Fruit fly (Drosophila melanogaster) whole organism, embryonic: Measurements from ENCODE around the gene Mlc2.

Source experiments
- Antp ChIP-seq: fragments of 200-800 bp; sonication (Bioruptor generic); optimal IDR thresholded peaks from 3 replicates; lab custom pipeline; 2016; ENCODE audit warnings: missing biosample characterization, missing genetic modification characterization
- Atf3 ChIP-seq: fragments of 200-800 bp; sonication (Bioruptor generic); optimal IDR thresholded peaks from 3 replicates; lab custom pipeline; 2016; ENCODE audit warnings: missing biosample characterization, missing genetic modification characterization
- CG10147 ChIP-seq: fragments of 200-800 bp; sonication (Bioruptor generic); optimal IDR thresholded peaks from 2 replicates; lab custom pipeline; 2019; ENCODE audit warnings: missing biosample characterization, mild to moderate bottlenecking, missing genetic modification characterization, moderate library complexity
- CG10209 ChIP-seq: fragments of 200-800 bp; sonication (Bioruptor generic); optimal IDR thresholded peaks from 3 replicates; lab custom pipeline; 2017; ENCODE audit warnings: missing biosample characterization, mild to moderate bottlenecking, missing genetic modification characterization, missing genetic modification reagents
- CG11456 ChIP-seq: fragments of 200-800 bp; sonication (Bioruptor generic); IDR thresholded peaks from 3 replicates; pipeline ENCODE4 v1.3.6; 2022; ENCODE audit warnings: missing biosample characterization, missing genetic modification characterization
- CG12155 ChIP-seq: fragments of 200-800 bp; sonication (Bioruptor generic); optimal IDR thresholded peaks from 3 replicates; lab custom pipeline; 2016; ENCODE audit warnings: missing biosample characterization, missing genetic modification characterization
- CG14710 ChIP-seq: fragments of 200-800 bp; sonication (Bioruptor generic); optimal IDR thresholded peaks from 3 replicates; lab custom pipeline; 2019; ENCODE audit warnings: missing biosample characterization, mild to moderate bottlenecking, missing genetic modification characterization, moderate library complexity
- CG14860 ChIP-seq: fragments of 200-800 bp; sonication (Bioruptor generic); IDR thresholded peaks from 3 replicates; pipeline ENCODE4 v1.3.6; 2022; ENCODE audit warnings: missing biosample characterization, missing genetic modification characterization; ENCODE audit not compliant: partially characterized antibody
- CG1529 ChIP-seq: fragments of 200-800 bp; sonication (Bioruptor generic); optimal IDR thresholded peaks from 3 replicates; lab custom pipeline; 2018; ENCODE audit warnings: missing biosample characterization, missing genetic modification characterization
- CG1647 ChIP-seq: fragments of 200-800 bp; sonication (Bioruptor generic); optimal IDR thresholded peaks from 3 replicates; lab custom pipeline; 2016; ENCODE audit warnings: missing biosample characterization, missing genetic modification characterization
- CG17359 ChIP-seq: fragments of 200-800 bp; sonication (Bioruptor generic); optimal IDR thresholded peaks from 3 replicates; lab custom pipeline; 2018; ENCODE audit warnings: missing biosample characterization, mild to moderate bottlenecking, missing genetic modification characterization, moderate library complexity
- CG30020 ChIP-seq: fragments of 200-800 bp; optimal IDR thresholded peaks from 2 replicates; lab custom pipeline; 2019; ENCODE audit warnings: missing biosample characterization, mild to moderate bottlenecking, missing genetic modification characterization, moderate library complexity
- CG6175 ChIP-seq: fragments of 200-800 bp; sonication (Bioruptor generic); IDR thresholded peaks from 3 replicates; pipeline ENCODE4 v1.3.6; 2022; ENCODE audit warnings: missing biosample characterization, missing genetic modification characterization
- CG6272 ChIP-seq: fragments of 200-800 bp; sonication (Bioruptor generic); IDR thresholded peaks from 2 replicates; pipeline ENCODE4 v1.3.6; 2022; ENCODE audit warnings: missing biosample characterization, missing genetic modification characterization
- CG9797 ChIP-seq: fragments of 200-800 bp; sonication (Bioruptor generic); optimal IDR thresholded peaks from 3 replicates; lab custom pipeline; 2018; ENCODE audit warnings: missing biosample characterization, mild to moderate bottlenecking, missing genetic modification characterization
- D19A ChIP-seq: fragments of 200-800 bp; optimal IDR thresholded peaks from 3 replicates; lab custom pipeline; 2019; ENCODE audit warnings: missing biosample characterization, mild to moderate bottlenecking, missing genetic modification characterization, moderate library complexity
- HLH54F ChIP-seq: fragments of 200-800 bp; sonication (Bioruptor generic); optimal IDR thresholded peaks from 3 replicates; lab custom pipeline; 2016; ENCODE audit warnings: missing biosample characterization, missing genetic modification characterization
- NFAT ChIP-seq: fragments of 200-800 bp; sonication (Bioruptor generic); IDR thresholded peaks from 2 replicates; pipeline ENCODE4 v1.3.6; 2022; ENCODE audit warnings: missing biosample characterization, missing genetic modification characterization
- Oli ChIP-seq: fragments of 200-800 bp; sonication (Bioruptor generic); optimal IDR thresholded peaks from 2 replicates; lab custom pipeline; 2018; ENCODE audit warnings: missing biosample characterization, mild to moderate bottlenecking, missing genetic modification characterization, moderate library complexity
- Optix ChIP-seq: fragments of 200-800 bp; sonication (Bioruptor generic); IDR thresholded peaks from 3 replicates; pipeline ENCODE4 v1.3.6; 2022; ENCODE audit warnings: missing biosample characterization, missing genetic modification characterization
- Sox102F ChIP-seq: fragments of 200-800 bp; sonication (Bioruptor generic); optimal IDR thresholded peaks from 2 replicates; lab custom pipeline; 2018; ENCODE audit warnings: missing biosample characterization, mild to moderate bottlenecking, missing genetic modification characterization, moderate library complexity
- TFAM ChIP-seq: fragments of 200-800 bp; sonication (Bioruptor generic); optimal IDR thresholded peaks from 2 replicates; lab custom pipeline; 2017; ENCODE audit warnings: missing biosample characterization, missing genetic modification characterization, inconsistent platforms
- Trl ChIP-seq, 3 experiments: fragments of >200 bp in 2 of 3; fragments of 200-800 bp in 1 of 3; sonication (Bioruptor generic) in 1 of 3; optimal IDR thresholded peaks; 2 replicates in 1 of 3; 3 replicates in 2 of 3; lab custom pipeline; 2016 to 2017; ENCODE audit warnings: missing biosample characterization in 1 of 3, missing genetic modification characterization in 1 of 3
- ap ChIP-seq: fragments of 200-800 bp; sonication (Bioruptor generic); IDR thresholded peaks from 2 replicates; pipeline ENCODE4 v1.3.6; 2022; ENCODE audit warnings: missing biosample characterization, missing genetic modification characterization
- bcd ChIP-seq: fragments of 200-800 bp; sonication (Bioruptor generic); optimal IDR thresholded peaks from 2 replicates; lab custom pipeline; 2017; ENCODE audit warnings: missing biosample characterization, mild to moderate bottlenecking, missing genetic modification characterization
- crp ChIP-seq, 2 experiments: fragments of 200-800 bp; sonication (Bioruptor generic); optimal IDR thresholded peaks; 2 replicates in 1 of 2; 3 replicates in 1 of 2; lab custom pipeline; 2017; ENCODE audit warnings: missing biosample characterization in 2 of 2, missing genetic modification characterization in 2 of 2, mild to moderate bottlenecking in 1 of 2, moderate library complexity in 1 of 2
- danr ChIP-seq: fragments of 200-800 bp; sonication (Bioruptor generic); IDR thresholded peaks from 2 replicates; pipeline ENCODE4 v1.3.6; 2022; ENCODE audit warnings: missing biosample characterization, missing genetic modification characterization
- dati ChIP-seq: fragments of 200-800 bp; sonication (Bioruptor generic); IDR thresholded peaks from 2 replicates; pipeline ENCODE4 v1.3.6; 2022; ENCODE audit warnings: missing biosample characterization, missing genetic modification characterization
- dm ChIP-seq: fragments of 200-800 bp; sonication (Bioruptor generic); optimal IDR thresholded peaks from 3 replicates; lab custom pipeline; 2016; ENCODE audit warnings: missing biosample characterization, missing genetic modification characterization
- dmrt99B ChIP-seq: fragments of 200-800 bp; sonication (Bioruptor generic); optimal IDR thresholded peaks from 2 replicates; lab custom pipeline; 2018; ENCODE audit warnings: missing biosample characterization, mild to moderate bottlenecking, missing genetic modification characterization, moderate library complexity
- esg ChIP-seq: fragments of 200-800 bp; sonication (Bioruptor generic); conservative IDR thresholded peaks from 2 replicates; pipeline ENCODE4 v1.3.6; 2022; ENCODE audit warnings: missing biosample characterization, missing genetic modification characterization
- gsb ChIP-seq: fragments of 200-800 bp; sonication (Bioruptor generic); IDR thresholded peaks from 2 replicates; pipeline ENCODE4 v1.3.6; 2022; ENCODE audit warnings: missing biosample characterization, missing genetic modification characterization
- ham ChIP-seq: fragments of 200-800 bp; sonication (Bioruptor generic); IDR thresholded peaks from 2 replicates; pipeline ENCODE4 v1.3.6; 2022; ENCODE audit warnings: missing biosample characterization, missing genetic modification characterization
- hkb ChIP-seq, 2 experiments: fragments of 200-800 bp in 1 of 2; fragments of >200 bp in 1 of 2; sonication (Bioruptor generic) in 1 of 2; IDR thresholded peaks in 1 of 2; optimal IDR thresholded peaks in 1 of 2; 2 replicates each; pipeline versions ENCODE4 v1.3.6 to Lab custom; 2017 to 2022; ENCODE audit warnings: missing biosample characterization in 1 of 2, missing genetic modification characterization in 1 of 2
- hth ChIP-seq: fragments of >200 bp; optimal IDR thresholded peaks from 2 replicates; lab custom pipeline; 2017; ENCODE audit warnings: inconsistent platforms
- kni ChIP-seq: fragments of 200-800 bp; sonication (Bioruptor generic); optimal IDR thresholded peaks from 3 replicates; lab custom pipeline; 2017; ENCODE audit warnings: mild to moderate bottlenecking, missing biosample characterization, missing genetic modification reagents, missing genetic modification characterization
- lbe ChIP-seq: fragments of 200-800 bp; sonication (Bioruptor generic); optimal IDR thresholded peaks from 2 replicates; lab custom pipeline; 2016; ENCODE audit warnings: missing biosample characterization, mild to moderate bottlenecking, missing genetic modification characterization
- nerfin-2 ChIP-seq: fragments of 200-800 bp; sonication (Bioruptor generic); IDR thresholded peaks from 2 replicates; pipeline ENCODE4 v1.3.6; 2022; ENCODE audit warnings: missing biosample characterization, missing genetic modification characterization; ENCODE audit not compliant: partially characterized antibody
- pho ChIP-seq: fragments of 200-800 bp; sonication (Bioruptor generic); optimal IDR thresholded peaks from 2 replicates; lab custom pipeline; 2016; ENCODE audit warnings: missing biosample characterization, missing genetic modification characterization
- phol ChIP-seq: fragments of 200-800 bp; sonication (Bioruptor generic); optimal IDR thresholded peaks from 3 replicates; lab custom pipeline; 2018; ENCODE audit warnings: missing biosample characterization, mild to moderate bottlenecking, missing genetic modification characterization, moderate library complexity
- sd ChIP-seq: fragments of 200-800 bp; sonication (Bioruptor generic); optimal IDR thresholded peaks from 3 replicates; lab custom pipeline; 2018; ENCODE audit warnings: missing biosample characterization, mild to moderate bottlenecking, missing genetic modification characterization, moderate library complexity
- sens ChIP-seq: fragments of 200-800 bp; sonication (Bioruptor generic); peaks from one replicate; lab custom pipeline; 2016; ENCODE audit warnings: missing biosample characterization, missing genetic modification characterization
- sens-2 ChIP-seq: fragments of 200-800 bp; sonication (Bioruptor generic); IDR thresholded peaks from 2 replicates; pipeline ENCODE4 v1.3.6; 2022; ENCODE audit warnings: missing biosample characterization, missing genetic modification characterization
- slbo ChIP-seq: fragments of 200-800 bp; sonication (Bioruptor generic); IDR thresholded peaks from 2 replicates; pipeline ENCODE4 v1.3.6; 2022; ENCODE audit warnings: missing biosample characterization, missing genetic modification characterization
- sob ChIP-seq: fragments of 200-800 bp; sonication (Bioruptor generic); IDR thresholded peaks from 2 replicates; pipeline ENCODE4 v1.3.6; 2022; ENCODE audit warnings: missing biosample characterization, missing genetic modification characterization
- tin ChIP-seq: fragments of 200-800 bp; sonication (Bioruptor generic); optimal IDR thresholded peaks from 3 replicates; lab custom pipeline; 2016; ENCODE audit warnings: missing biosample characterization, missing genetic modification characterization
- unc-4 ChIP-seq: fragments of 200-800 bp; sonication (Bioruptor generic); IDR thresholded peaks from 2 replicates; pipeline ENCODE4 v1.3.6; 2022; ENCODE audit warnings: missing biosample characterization, missing genetic modification characterization; ENCODE audit not compliant: partially characterized antibody
- wor ChIP-seq: fragments of 200-800 bp; sonication (Bioruptor generic); IDR thresholded peaks from 2 replicates; pipeline ENCODE4 v1.3.6; 2022; ENCODE audit warnings: missing biosample characterization, missing genetic modification characterization

The Mlc2 gene

dm6 chr3R:30203104-30203986 is 29.0 kb upstream of the Mlc2 start (continued):
- peak; percentile 76 for TF ChIP-seq CG30020 (tag; lab: Kevin White, UChicago)
- TF ChIP-seq hkb (optimal IDR thresholded peaks at IDR 0.05; lab: Kevin White, UChicago), result no peak
- peak; percentile 99 for TF ChIP-seq hkb (GFP tag; IDR thresholded peaks at IDR 0.05; lab: Robert Waterston, UW)
- peak; percentile 65; the same call in 1 of the 2 replicates for TF ChIP-seq dati
- TF ChIP-seq CG6175 (GFP tag; lab: Robert Waterston, UW), result peak; percentile 62; the same call in 2 of the 3 replicates
- peak; percentile 94 for TF ChIP-seq Sox102F (GFP tag; lab: Kevin White, UChicago)
- TF ChIP-seq sob (GFP tag; lab: Robert Waterston, UW), result peak; percentile 94
- peak; percentile 95 for TF ChIP-seq CG14710 (tag; lab: Kevin White, UChicago)
- peak in 1 of 2 experiments; percentile 46 for TF ChIP-seq crp (GFP tag; optimal IDR thresholded peaks at IDR 0.05; lab: Kevin White, UChicago)
- peak; percentile 98 for TF ChIP-seq CG17359 (tag; lab: Kevin White, UChicago)
- TF ChIP-seq ap (GFP tag; lab: Robert Waterston, UW), result peak; percentile 96
- TF ChIP-seq nerfin-2, result no peak
- peak; percentile 99 for TF ChIP-seq Antp
- peak; percentile 85 for TF ChIP-seq gsb (GFP tag; lab: Robert Waterston, UW)
- 0 out of 2 replicates have a peak, but pooled peaks have one; percentile 3 for TF ChIP-seq unc-4 (GFP tag; lab: Robert Waterston, UW)
- no peak for TF ChIP-seq CG14860 (GFP tag; lab: Robert Waterston, UW)
- TF ChIP-seq CG1529 (GFP tag; lab: Kevin White, UChicago), result peak; percentile 74
- TF ChIP-seq hth (lab: Kevin White, UChicago), result no peak
- peak; percentile 92 for TF ChIP-seq wor
- peak; percentile 97 for TF ChIP-seq esg (GFP tag; lab: Robert Waterston, UW)
- TF ChIP-seq pho (GFP tag; lab: Kevin White, UChicago), result peak; percentile 95
- TF ChIP-seq bcd (GFP tag; lab: Kevin White, UChicago), result peak; percentile 98
- TF ChIP-seq CG1647 (GFP tag; lab: Kevin White, UChicago), result peak; percentile 97
- peak; percentile 98 for TF ChIP-seq Optix (GFP tag; lab: Robert Waterston, UW)
- TF ChIP-seq dmrt99B (tag; lab: Kevin White, UChicago), result peak; percentile 97
- peak; percentile 83 for TF ChIP-seq NFAT (GFP tag; lab: Robert Waterston, UW)
- TF ChIP-seq CG6272 (GFP tag; lab: Robert Waterston, UW), result peak; percentile 84
- TF ChIP-seq sens-2 (GFP tag; lab: Robert Waterston, UW), result peak; percentile 94
- TF ChIP-seq lbe (GFP tag; lab: Kevin White, UChicago), result no peak
- peak; percentile 96 for TF ChIP-seq phol (tag; lab: Kevin White, UChicago)
- TF ChIP-seq dm (GFP tag; lab: Kevin White, UChicago), result peak; percentile 87
- peak; percentile 96 for TF ChIP-seq sd
- peak; percentile 94 for TF ChIP-seq CG10209 (GFP tag; lab: Kevin White, UChicago)
- peak; percentile 85 for TF ChIP-seq Atf3
- TF ChIP-seq ham (GFP tag; lab: Robert Waterston, UW), result peak; percentile 74
- peak; percentile 90 for TF ChIP-seq kni (GFP tag; lab: Kevin White, UChicago)
- TF ChIP-seq danr (GFP tag; lab: Robert Waterston, UW), result peak; percentile 88
- peak; percentile 54 for TF ChIP-seq CG9797
- peak; percentile 97 for TF ChIP-seq CG10147 (GFP tag; lab: Kevin White, UChicago)
- peak; percentile 91 for TF ChIP-seq CG11456
- TF ChIP-seq D19A (tag; lab: Kevin White, UChicago), result peak; percentile 99
- peak; percentile 100 for TF ChIP-seq sens (GFP tag; lab: Kevin White, UChicago)
- peak; percentile 87 for TF ChIP-seq TFAM (GFP tag; lab: Kevin White, UChicago)
- TF ChIP-seq Oli (tag; lab: Kevin White, UChicago), result peak; percentile 94
- peak; percentile 97 for TF ChIP-seq tin (GFP tag; lab: Kevin White, UChicago)
- peak; percentile 92 for TF ChIP-seq slbo (GFP tag; lab: Robert Waterston, UW)
- TF ChIP-seq CG12155 (GFP tag; lab: Kevin White, UChicago), result peak; percentile 89
- TF ChIP-seq Trl (optimal IDR thresholded peaks at IDR 0.05; lab: Kevin White, UChicago), result peak; percentile 65 to 83
- peak; percentile 97 for TF ChIP-seq Trl (GFP tag; optimal IDR thresholded peaks at IDR 0.05; lab: Kevin White, UChicago)
- TF ChIP-seq HLH54F, result peak; percentile 94
